Worm (Caenorhabditis elegans) whole organism, L3 larva: Measurements from ENCODE around the gene F59B10.2.

ENCODE experiments used
- R02D3.7 ChIP-seq: fragments of 150-350 bp; optimal IDR thresholded peaks from 2 replicates; lab custom pipeline; 2014; ENCODE audit warnings: missing biosample characterization, missing genetic modification characterization
- ZK546.5 ChIP-seq: sonication (generic microtip); optimal IDR thresholded peaks from 2 replicates; lab custom pipeline; 2017; ENCODE audit warnings: missing biosample characterization, missing genetic modification characterization
- aly-2 ChIP-seq: fragments of 150-350 bp; optimal IDR thresholded peaks from 2 replicates; lab custom pipeline; 2014; ENCODE audit warnings: missing biosample characterization, missing genetic modification characterization
- ama-1 ChIP-seq: fragments of 150-350 bp; optimal IDR thresholded peaks from 2 replicates; lab custom pipeline; 2018
- ceh-16 ChIP-seq: sonication (generic microtip); optimal IDR thresholded peaks from 2 replicates; lab custom pipeline; 2017; ENCODE audit warnings: missing biosample characterization, missing genetic modification characterization
- ceh-28 ChIP-seq: fragments of 150-350 bp; optimal IDR thresholded peaks from 2 replicates; lab custom pipeline; 2014; ENCODE audit warnings: missing biosample characterization, missing genetic modification reagents, missing genetic modification characterization
- ceh-82 ChIP-seq: fragments of 150-350 bp; optimal IDR thresholded peaks from 2 replicates; lab custom pipeline; 2014; ENCODE audit warnings: missing biosample characterization, missing genetic modification characterization
- ceh-9 ChIP-seq: sonication (generic microtip); optimal IDR thresholded peaks from 2 replicates; lab custom pipeline; 2018; ENCODE audit warnings: missing biosample characterization, missing genetic modification characterization
- daf-12 ChIP-seq: fragments of 150-350 bp; optimal IDR thresholded peaks from 2 replicates; lab custom pipeline; 2014; ENCODE audit warnings: missing biosample characterization, missing genetic modification reagents, missing genetic modification characterization
- egl-27 ChIP-seq: sonication (generic microtip); optimal IDR thresholded peaks from 4 replicates; lab custom pipeline; 2017; ENCODE audit warnings: missing biosample characterization, missing genetic modification reagents, missing genetic modification characterization
- egl-5 ChIP-seq: fragments of 150-350 bp; optimal IDR thresholded peaks from 2 replicates; lab custom pipeline; 2017; ENCODE audit warnings: missing biosample characterization, missing genetic modification reagents, missing genetic modification characterization, inconsistent platforms
- elt-1 ChIP-seq: fragments of 150-350 bp; optimal IDR thresholded peaks from 2 replicates; lab custom pipeline; 2014; ENCODE audit warnings: missing biosample characterization, missing genetic modification characterization
- elt-2 ChIP-seq: sonication (generic microtip); optimal IDR thresholded peaks from 2 replicates; lab custom pipeline; 2016; ENCODE audit warnings: missing genetic modification reagents, mild to moderate bottlenecking, missing genetic modification characterization, missing compliant biosample characterization
- elt-3 ChIP-seq, 3 experiments: fragments of 150-350 bp in 1 of 3; sonication (generic microtip) in 2 of 3; optimal IDR thresholded peaks; 2 replicates in 2 of 3; 4 replicates in 1 of 3; lab custom pipeline; 2014 to 2017; ENCODE audit warnings: missing biosample characterization in 3 of 3, missing genetic modification characterization in 3 of 3
- eor-1 ChIP-seq, 2 experiments: fragments of 150-350 bp; optimal IDR thresholded peaks; 2 replicates each; lab custom pipeline; 2014 to 2018; ENCODE audit warnings: missing biosample characterization in 2 of 2, missing genetic modification characterization in 2 of 2
- fkh-10 ChIP-seq: sonication (generic microtip); optimal IDR thresholded peaks from 2 replicates; lab custom pipeline; 2017; ENCODE audit warnings: missing biosample characterization, missing genetic modification reagents, missing genetic modification characterization
- fkh-2 ChIP-seq: fragments of 150-350 bp; optimal IDR thresholded peaks from 2 replicates; lab custom pipeline; 2014; ENCODE audit warnings: missing biosample characterization, missing genetic modification reagents, missing genetic modification characterization
- fos-1 ChIP-seq: fragments of 150-350 bp; optimal IDR thresholded peaks from 2 replicates; lab custom pipeline; 2014; ENCODE audit warnings: missing biosample characterization, missing genetic modification characterization
- hmg-11 ChIP-seq: sonication (generic microtip); optimal IDR thresholded peaks from 2 replicates; lab custom pipeline; 2016; ENCODE audit warnings: missing genetic modification characterization, missing compliant biosample characterization
- jun-1 ChIP-seq: fragments of 150-350 bp; optimal IDR thresholded peaks from 2 replicates; lab custom pipeline; 2014; ENCODE audit warnings: missing biosample characterization, missing genetic modification reagents, missing genetic modification characterization
- lin-15B ChIP-seq: fragments of 150-350 bp; optimal IDR thresholded peaks from 2 replicates; lab custom pipeline; 2014; ENCODE audit warnings: missing biosample characterization, missing genetic modification characterization
- lin-39 ChIP-seq: fragments of 150-350 bp; optimal IDR thresholded peaks from 2 replicates; lab custom pipeline; 2018; ENCODE audit warnings: missing biosample characterization, missing genetic modification reagents, missing genetic modification characterization
- lsy-12 ChIP-seq: sonication (generic microtip); optimal IDR thresholded peaks from 2 replicates; lab custom pipeline; 2016; ENCODE audit warnings: mild to moderate bottlenecking, missing genetic modification characterization, missing compliant biosample characterization
- mdl-1 ChIP-seq: fragments of 150-350 bp; optimal IDR thresholded peaks from 2 replicates; lab custom pipeline; 2014; ENCODE audit warnings: missing biosample characterization, missing genetic modification characterization
- mml-1 ChIP-seq: fragments of 150-350 bp; sonication (generic microtip); optimal IDR thresholded peaks from 3 replicates; lab custom pipeline; 2014; ENCODE audit warnings: missing biosample characterization, missing genetic modification characterization
- nfya-1 ChIP-seq: sonication (generic microtip); optimal IDR thresholded peaks from 2 replicates; lab custom pipeline; 2017; ENCODE audit warnings: missing genetic modification characterization, mild to moderate bottlenecking, missing compliant biosample characterization, antibody characterized with exemption, moderate library complexity; ENCODE audit not compliant: insufficient read depth
- nhr-11 ChIP-seq: fragments of 150-350 bp; optimal IDR thresholded peaks from 2 replicates; lab custom pipeline; 2014; ENCODE audit warnings: missing biosample characterization, missing genetic modification characterization
- nhr-12 ChIP-seq: fragments of 150-350 bp; optimal IDR thresholded peaks from 2 replicates; lab custom pipeline; 2014; ENCODE audit warnings: missing biosample characterization, missing genetic modification characterization
- nhr-23 ChIP-seq: fragments of 150-350 bp; optimal IDR thresholded peaks from 2 replicates; lab custom pipeline; 2014; ENCODE audit warnings: missing biosample characterization, missing genetic modification reagents, missing genetic modification characterization
- nhr-237 ChIP-seq: fragments of 150-350 bp; optimal IDR thresholded peaks from 2 replicates; lab custom pipeline; 2014; ENCODE audit warnings: missing biosample characterization, missing genetic modification characterization
- nhr-25 ChIP-seq: sonication (generic microtip); optimal IDR thresholded peaks from 2 replicates; lab custom pipeline; 2017; ENCODE audit warnings: missing biosample characterization, missing genetic modification characterization
- nhr-28 ChIP-seq: fragments of 150-350 bp; optimal IDR thresholded peaks from 2 replicates; lab custom pipeline; 2014; ENCODE audit warnings: missing biosample characterization, missing genetic modification characterization
- nhr-43 ChIP-seq: sonication (generic microtip); optimal IDR thresholded peaks from 2 replicates; lab custom pipeline; 2016; ENCODE audit warnings: mild to moderate bottlenecking, missing genetic modification characterization, missing compliant biosample characterization; ENCODE audit not compliant: poor library complexity, severe bottlenecking
- nhr-67 ChIP-seq: fragments of 150-350 bp; optimal IDR thresholded peaks from 2 replicates; lab custom pipeline; 2014; ENCODE audit warnings: missing biosample characterization, missing genetic modification characterization
- nhr-76 ChIP-seq: fragments of 150-350 bp; sonication (generic microtip); optimal IDR thresholded peaks from 5 replicates; lab custom pipeline; 2014; ENCODE audit warnings: missing biosample characterization, missing genetic modification characterization
- nhr-77 ChIP-seq: fragments of 150-350 bp; optimal IDR thresholded peaks from 2 replicates; lab custom pipeline; 2014; ENCODE audit warnings: missing biosample characterization, missing genetic modification characterization
- pha-4 ChIP-seq: fragments of 150-350 bp; optimal IDR thresholded peaks from 2 replicates; lab custom pipeline; 2014; ENCODE audit warnings: missing biosample characterization, missing genetic modification reagents, missing genetic modification characterization
- pqm-1 ChIP-seq: fragments of 150-350 bp; optimal IDR thresholded peaks from 2 replicates; lab custom pipeline; 2017; ENCODE audit warnings: missing biosample characterization, missing genetic modification characterization, inconsistent platforms
- sea-2 ChIP-seq: fragments of 150-350 bp; sonication (generic microtip); optimal IDR thresholded peaks from 4 replicates; lab custom pipeline; 2014; ENCODE audit warnings: missing biosample characterization, missing genetic modification reagents, missing genetic modification characterization
- skn-1 ChIP-seq: fragments of 150-350 bp; optimal IDR thresholded peaks from 2 replicates; lab custom pipeline; 2014; ENCODE audit warnings: missing biosample characterization, missing genetic modification characterization
- snpc-4 ChIP-seq: fragments of 150-350 bp; optimal IDR thresholded peaks from 2 replicates; lab custom pipeline; 2014; ENCODE audit warnings: missing biosample characterization, missing genetic modification characterization
- tbx-2 ChIP-seq: sonication (generic microtip); optimal IDR thresholded peaks from 2 replicates; lab custom pipeline; 2016; ENCODE audit warnings: mild to moderate bottlenecking, missing genetic modification characterization, missing compliant biosample characterization
- unc-39 ChIP-seq: sonication (generic microtip); optimal IDR thresholded peaks from 4 replicates; lab custom pipeline; 2017; ENCODE audit warnings: missing biosample characterization, missing genetic modification characterization
- unc-62 ChIP-seq: fragments of 150-350 bp; sonication (generic microtip); optimal IDR thresholded peaks from 4 replicates; lab custom pipeline; 2014; ENCODE audit warnings: missing biosample characterization, missing genetic modification reagents, missing genetic modification characterization
- zag-1 ChIP-seq: fragments of 150-350 bp; optimal IDR thresholded peaks from 2 replicates; lab custom pipeline; 2014; ENCODE audit warnings: missing biosample characterization, missing genetic modification characterization
- ztf-11 ChIP-seq: fragments of 150-350 bp; optimal IDR thresholded peaks from 2 replicates; lab custom pipeline; 2014; ENCODE audit warnings: missing biosample characterization, missing genetic modification characterization
- ztf-4 ChIP-seq: fragments of 150-350 bp; optimal IDR thresholded peaks from 2 replicates; lab custom pipeline; 2014; ENCODE audit warnings: missing biosample characterization, missing genetic modification characterization

The F59B10.2 gene

DNA sequence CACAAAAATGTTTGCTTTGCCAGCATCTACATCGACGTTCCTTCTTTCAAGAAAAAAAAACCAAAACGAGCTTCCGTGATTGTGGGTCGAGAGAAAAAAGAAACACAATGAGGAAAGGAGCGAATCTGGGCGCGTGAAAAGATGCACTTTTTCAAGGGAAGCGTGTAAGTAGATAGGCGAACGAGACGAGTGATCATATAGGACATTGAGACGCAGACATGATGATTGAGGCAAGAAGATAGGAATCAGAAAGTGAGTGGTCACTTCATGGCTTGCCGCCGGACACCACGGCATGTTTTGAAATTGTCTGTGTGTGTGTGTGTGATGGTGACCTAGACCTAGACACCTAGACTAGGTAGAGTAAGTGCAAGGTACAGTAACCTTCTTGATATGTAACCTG lies 8.1 kb downstream of the F59B10.2 start:
- TF ChIP-seq nfya-1 (tag; lab: Kevin White, UChicago) (peak; percentile 79), elt-1 (tag; lab: Kevin White, UChicago) (peak; percentile 59), jun-1 (tag; lab: Kevin White, UChicago) (no peak), pqm-1 (tag; lab: Kevin White, UChicago) (peak; percentile 38), elt-2 (tag; lab: Kevin White, UChicago) (no peak), sea-2 (GFP tag; lab: Kevin White, UChicago) (no peak), nhr-43 (tag; lab: Kevin White, UChicago) (peak; percentile 74), daf-12 (tag; lab: Kevin White, UChicago) (no peak), zag-1 (tag; lab: Kevin White, UChicago) (no peak), unc-62 (GFP tag; lab: Kevin White, UChicago) (peak; percentile 77), nhr-28 (tag; lab: Kevin White, UChicago) (no peak), egl-27 (tag; lab: Kevin White, UChicago) (no peak), lin-39 (tag; lab: Kevin White, UChicago) (peak; percentile 50), ceh-28 (tag; lab: Kevin White, UChicago) (peak; percentile 30), ceh-9 (tag; lab: Kevin White, UChicago) (no peak), ceh-82 (tag; lab: Kevin White, UChicago) (no peak), fkh-2 (no peak), nhr-67 (tag; lab: Kevin White, UChicago) (no peak), aly-2 (tag; lab: Kevin White, UChicago) (no peak), mdl-1 (tag; lab: Kevin White, UChicago) (peak; percentile 39), lin-15B (peak; percentile 52), unc-39 (tag; lab: Kevin White, UChicago) (no peak), nhr-12 (no peak), fos-1 (tag; lab: Kevin White, UChicago) (no peak), mml-1 (no peak), ztf-11 (no peak), elt-3 (tag; optimal IDR thresholded peaks at IDR 0.05; lab: Kevin White, UChicago) (no peak), R02D3.7 (tag; lab: Kevin White, UChicago) (peak; percentile 22), skn-1 (tag; lab: Kevin White, UChicago) (peak; percentile 69), pha-4 (tag; lab: Kevin White, UChicago) (peak; percentile 9), ama-1 (lab: Kevin White, UChicago) (peak; percentile 67), lsy-12 (peak; percentile 46), nhr-237 (tag; lab: Kevin White, UChicago) (no peak), nhr-77 (tag; lab: Kevin White, UChicago) (no peak), eor-1 (tag; optimal IDR thresholded peaks at IDR 0.05; lab: Kevin White, UChicago) (no peak), hmg-11 (tag; lab: Kevin White, UChicago) (peak; percentile 51), ceh-16 (tag; lab: Kevin White, UChicago) (no peak), nhr-25 (tag; lab: Kevin White, UChicago) (peak; percentile 83), ztf-4 (no peak), nhr-11 (tag; lab: Kevin White, UChicago) (no peak), tbx-2 (tag; lab: Kevin White, UChicago) (no peak), snpc-4 (no peak), egl-5 (tag; lab: Kevin White, UChicago) (peak; percentile 51), nhr-23 (tag; lab: Kevin White, UChicago) (peak; percentile 55), ZK546.5 (tag; lab: Kevin White, UChicago) (no peak), nhr-76 (tag; lab: Kevin White, UChicago) (no peak), fkh-10 (no peak)
